Worm (Caenorhabditis elegans) whole organism, L4 larva: ENCODE data around the gene Y62F5A.12.

ENCODE experiments used
- D1046.2 ChIP-seq: fragments of 200-800 bp; sonication (Bioruptor generic); IDR thresholded peaks from 2 replicates; pipeline ENCODE4 v1.3.6; 2022; ENCODE audit warnings: missing genetic modification characterization, missing compliant biosample characterization
- F37D6.2 ChIP-seq: sonication (generic microtip); optimal IDR thresholded peaks from 2 replicates; lab custom pipeline; 2016; ENCODE audit warnings: mild to moderate bottlenecking, missing genetic modification characterization, missing compliant biosample characterization
- T26A8.4 ChIP-seq: fragments of 200-800 bp; sonication (Bioruptor generic); IDR thresholded peaks from 2 replicates; pipeline ENCODE4 v1.3.6; 2022; ENCODE audit warnings: missing genetic modification characterization, missing compliant biosample characterization
- ZK546.5 ChIP-seq, 2 experiments: sonication (generic microtip); optimal IDR thresholded peaks; 2 replicates each; lab custom pipeline; 2017; ENCODE audit warnings: missing biosample characterization in 2 of 2, missing genetic modification characterization in 2 of 2
- aha-1 ChIP-seq: fragments of 150-350 bp; peaks from one replicate; lab custom pipeline; 2014; ENCODE audit warnings: missing biosample characterization, missing genetic modification characterization
- ama-1 ChIP-seq: fragments of 150-350 bp; optimal IDR thresholded peaks from 2 replicates; lab custom pipeline; 2014; ENCODE audit warnings: inconsistent platforms, mixed read lengths
- arid-1 ChIP-seq: fragments of 200-800 bp; sonication (Bioruptor generic); conservative IDR thresholded peaks from 2 replicates; pipeline ENCODE4 v1.3.6; 2022; ENCODE audit warnings: missing genetic modification reagents, missing genetic modification characterization, missing compliant biosample characterization
- ceh-20 ChIP-seq: fragments of 200-800 bp; sonication (Bioruptor generic); IDR thresholded peaks from 2 replicates; pipeline ENCODE4 v1.3.6; 2022; ENCODE audit warnings: missing genetic modification reagents, missing genetic modification characterization, missing compliant biosample characterization
- ceh-28 ChIP-seq: fragments of 150-350 bp; optimal IDR thresholded peaks from 2 replicates; lab custom pipeline; 2014; ENCODE audit warnings: missing biosample characterization, missing genetic modification reagents, missing genetic modification characterization
- ceh-44 ChIP-seq: fragments of 200-800 bp; sonication (Bioruptor generic); IDR thresholded peaks from 2 replicates; pipeline ENCODE4 v1.3.6; 2022; ENCODE audit warnings: missing genetic modification reagents, missing genetic modification characterization, missing compliant biosample characterization
- daf-16 ChIP-seq, 3 experiments: sonication (generic microtip); optimal IDR thresholded peaks; 2 replicates each; lab custom pipeline; 2016 to 2017; ENCODE audit warnings: missing genetic modification characterization in 3 of 3, missing genetic modification reagents in 3 of 3, mild to moderate bottlenecking in 2 of 3, missing compliant biosample characterization in 2 of 3, missing biosample characterization in 1 of 3, moderate library complexity in 1 of 3
- dmd-9 ChIP-seq: fragments of 200-800 bp; sonication (Bioruptor generic); IDR thresholded peaks from 2 replicates; pipeline ENCODE4 v1.3.6; 2022; ENCODE audit warnings: missing genetic modification reagents, missing genetic modification characterization, missing compliant biosample characterization
- dpl-1 ChIP-seq: fragments of 150-350 bp; optimal IDR thresholded peaks from 2 replicates; lab custom pipeline; 2014; ENCODE audit warnings: missing biosample characterization, missing genetic modification reagents, missing genetic modification characterization
- duxl-1 ChIP-seq: sonication (generic microtip); optimal IDR thresholded peaks from 2 replicates; lab custom pipeline; 2016; ENCODE audit warnings: mild to moderate bottlenecking, missing genetic modification characterization, moderate library complexity, missing compliant biosample characterization; ENCODE audit not compliant: poor library complexity
- hlh-30 ChIP-seq: sonication (generic microtip); optimal IDR thresholded peaks from 2 replicates; lab custom pipeline; 2017; ENCODE audit warnings: antibody characterized with exemption, mild to moderate bottlenecking, missing genetic modification characterization, missing compliant biosample characterization; ENCODE audit not compliant: insufficient read depth
- jun-1 ChIP-seq: fragments of 150-350 bp; optimal IDR thresholded peaks from 2 replicates; lab custom pipeline; 2014; ENCODE audit warnings: missing biosample characterization, missing genetic modification reagents, missing genetic modification characterization
- lim-7 ChIP-seq: fragments of 200-800 bp; sonication (Bioruptor generic); IDR thresholded peaks from 2 replicates; pipeline ENCODE4 v1.3.6; 2022; ENCODE audit warnings: missing genetic modification characterization, missing compliant biosample characterization
- lin-13 ChIP-seq: fragments of 150-350 bp; optimal IDR thresholded peaks from 2 replicates; lab custom pipeline; 2014; ENCODE audit warnings: missing biosample characterization, missing genetic modification reagents, missing genetic modification characterization
- lin-38 ChIP-seq: fragments of 200-800 bp; sonication (Bioruptor generic); IDR thresholded peaks from 2 replicates; pipeline ENCODE4 v1.3.6; 2022; ENCODE audit warnings: missing genetic modification reagents, missing genetic modification characterization, missing compliant biosample characterization
- lin-39 ChIP-seq: fragments of 150-350 bp; optimal IDR thresholded peaks from 2 replicates; lab custom pipeline; 2014; ENCODE audit warnings: missing biosample characterization, missing genetic modification reagents, missing genetic modification characterization
- lsy-2 ChIP-seq, 2 experiments: fragments of 150-350 bp in 1 of 2; sonication (generic microtip) in 1 of 2; optimal IDR thresholded peaks; 2 replicates each; lab custom pipeline; 2014 to 2017; ENCODE audit warnings: missing biosample characterization in 2 of 2, missing genetic modification characterization in 2 of 2
- mep-1 ChIP-seq: fragments of 150-350 bp; sonication (generic microtip); optimal IDR thresholded peaks from 3 replicates; lab custom pipeline; 2014; ENCODE audit warnings: missing biosample characterization, missing genetic modification characterization
- mes-2 ChIP-seq: sonication (generic microtip); optimal IDR thresholded peaks from 2 replicates; lab custom pipeline; 2016; ENCODE audit warnings: missing genotype, mild to moderate bottlenecking, missing genetic modification characterization, missing compliant biosample characterization; ENCODE audit not compliant: poor library complexity, severe bottlenecking
- nhr-102 ChIP-seq: sonication (generic microtip); optimal IDR thresholded peaks from 2 replicates; lab custom pipeline; 2016; ENCODE audit warnings: mild to moderate bottlenecking, missing genetic modification characterization, moderate library complexity, missing compliant biosample characterization
- nhr-28 ChIP-seq: fragments of 150-350 bp; optimal IDR thresholded peaks from 2 replicates; lab custom pipeline; 2014; ENCODE audit warnings: missing biosample characterization, missing genetic modification characterization
- nhr-41 ChIP-seq: fragments of 200-800 bp; sonication (Bioruptor generic); IDR thresholded peaks from 2 replicates; pipeline ENCODE4 v1.3.6; 2022; ENCODE audit warnings: missing genetic modification reagents, missing genetic modification characterization, missing compliant biosample characterization
- nhr-48 ChIP-seq: sonication (generic microtip); optimal IDR thresholded peaks from 2 replicates; lab custom pipeline; 2016; ENCODE audit warnings: mild to moderate bottlenecking, missing genetic modification characterization, missing compliant biosample characterization
- nhr-6 ChIP-seq: fragments of 150-350 bp; optimal IDR thresholded peaks from 2 replicates; lab custom pipeline; 2014; ENCODE audit warnings: missing biosample characterization, missing genetic modification characterization
- nhr-77 ChIP-seq: fragments of 150-350 bp; optimal IDR thresholded peaks from 2 replicates; lab custom pipeline; 2014; ENCODE audit warnings: missing biosample characterization, missing genetic modification characterization
- set-16 ChIP-seq: fragments of 200-800 bp; sonication (Bioruptor generic); IDR thresholded peaks from 2 replicates; pipeline ENCODE4 v1.3.6; 2022; ENCODE audit warnings: missing genetic modification reagents, missing genetic modification characterization, missing compliant biosample characterization
- snpc-1.2 ChIP-seq: fragments of 200-800 bp; sonication (Bioruptor generic); IDR thresholded peaks from 2 replicates; pipeline ENCODE4 v1.3.6; 2022; ENCODE audit warnings: missing genetic modification reagents, missing genetic modification characterization, missing compliant biosample characterization
- spr-3 ChIP-seq: fragments of 200-800 bp; sonication (Bioruptor generic); optimal IDR thresholded peaks from 2 replicates; lab custom pipeline; 2018; ENCODE audit warnings: mild to moderate bottlenecking, missing genetic modification characterization, missing compliant biosample characterization
- vab-7 ChIP-seq: fragments of 200-800 bp; sonication (Bioruptor generic); IDR thresholded peaks from 2 replicates; pipeline ENCODE4 v1.3.6; 2022; ENCODE audit warnings: missing genetic modification reagents, missing genetic modification characterization, missing compliant biosample characterization
- zfp-2 ChIP-seq: sonication (generic microtip); optimal IDR thresholded peaks from 2 replicates; lab custom pipeline; 2016; ENCODE audit warnings: mild to moderate bottlenecking, missing genetic modification characterization, missing compliant biosample characterization
- ztf-11 ChIP-seq: fragments of 150-350 bp; optimal IDR thresholded peaks from 2 replicates; lab custom pipeline; 2014; ENCODE audit warnings: missing biosample characterization, missing genetic modification characterization

The Y62F5A.12 gene

DNA sequence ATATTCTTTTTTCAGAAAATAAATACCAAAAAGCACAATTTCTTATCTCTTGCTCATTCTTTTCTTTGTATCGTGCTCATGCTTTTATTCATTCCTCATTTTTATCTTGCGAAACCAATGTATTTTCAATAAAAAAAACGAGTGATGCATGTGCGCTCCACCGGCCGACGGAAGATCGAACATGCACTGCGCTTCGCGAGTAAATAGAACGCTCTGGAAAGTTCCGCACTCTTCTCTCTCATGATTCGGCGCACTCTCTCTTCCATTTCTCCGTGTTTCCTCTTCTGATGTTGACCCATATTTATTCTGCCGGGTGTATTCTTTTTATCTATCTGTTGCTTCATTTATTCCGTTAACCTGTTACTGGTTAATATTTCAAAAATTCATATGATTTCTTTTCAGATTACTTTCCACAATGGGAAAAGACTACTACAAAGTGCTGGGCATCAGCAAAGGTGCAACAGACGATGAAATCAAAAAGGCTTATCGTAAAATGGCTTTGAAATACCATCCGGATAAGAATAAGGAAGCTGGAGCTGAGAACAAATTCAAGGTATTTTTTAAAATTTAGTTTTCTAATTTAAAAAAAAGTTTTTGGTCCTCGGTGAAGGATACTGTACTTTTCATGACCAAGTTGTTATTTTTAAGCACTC, 11.1 kb upstream of the Y62F5A.12 start, which contains the start of gene dnj-13 (continued):
- TF ChIP-seq vab-7 (peak; percentile 85), lim-7 (GFP tag; lab: Robert Waterston, UW) (peak; percentile 66), ceh-44 (peak; percentile 92), aha-1 (peak; percentile 88), duxl-1 (tag; lab: Kevin White, UChicago) (peak; percentile 95)
- TF ChIP-seq, all 104 proteins: peak for 78

DNA sequence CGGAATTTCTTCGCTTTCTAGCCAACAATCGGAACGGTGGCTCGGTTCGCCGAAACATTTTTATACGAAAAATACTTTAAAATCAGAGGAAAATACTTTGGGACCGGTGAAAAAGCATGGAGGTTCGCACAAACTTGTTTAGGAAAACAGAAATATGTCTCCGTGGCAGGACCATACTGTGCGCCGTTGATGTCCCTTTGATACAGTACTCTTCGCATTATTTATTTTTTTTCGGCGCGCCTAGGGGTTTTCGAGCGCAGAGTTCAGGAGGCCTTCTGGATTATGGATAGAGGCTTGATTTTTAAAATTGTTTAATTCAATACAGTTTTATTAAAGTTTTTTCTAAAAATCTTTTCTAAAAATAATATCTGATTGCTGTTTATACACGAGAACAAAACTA, 10.4 kb upstream of the Y62F5A.12 start, which contains the start of gene F54D5.9:
TSS of gene F54D5.9 (minus strand) at position 115 of the 400 bp plus-strand sequence.
- TF ChIP-seq dmd-9 (GFP tag; lab: Robert Waterston, UW) (no peak), lin-38 (GFP tag; lab: Robert Waterston, UW) (peak; percentile 14), nhr-48 (tag; lab: Kevin White, UChicago) (no peak)

DNA sequence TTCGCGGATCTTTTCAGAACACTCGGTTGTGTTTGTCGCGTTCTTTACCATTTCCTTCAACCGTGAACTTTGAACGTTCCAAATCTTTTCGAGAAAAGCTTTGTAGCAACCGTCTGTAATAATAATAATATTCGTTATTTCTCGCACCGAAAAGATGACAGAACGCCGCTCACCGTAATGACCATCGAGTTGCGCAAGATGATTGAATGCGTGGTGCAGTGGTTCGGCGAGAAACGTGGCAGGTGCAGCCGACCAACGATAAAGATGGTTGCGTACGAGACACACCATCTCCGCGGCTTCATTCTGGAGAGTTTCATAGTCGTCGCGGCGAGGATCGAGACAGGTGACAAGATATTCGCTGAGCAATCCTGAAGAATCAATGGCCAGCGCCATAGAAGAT, 8.7 kb upstream of the Y62F5A.12 start:
- no peak for TF ChIP-seq snpc-1.2
- TF ChIP-seq nhr-77 (tag; lab: Kevin White, UChicago): no peak
- TF ChIP-seq zfp-2 (tag; lab: Kevin White, UChicago): no peak
- TF ChIP-seq lin-39 (tag; lab: Kevin White, UChicago): no peak
- TF ChIP-seq nhr-102 (tag; lab: Kevin White, UChicago): no peak
- no peak for TF ChIP-seq nhr-41 (GFP tag; lab: Robert Waterston, UW)
- TF ChIP-seq T26A8.4: no peak
- no peak for TF ChIP-seq D1046.2 (GFP tag; lab: Robert Waterston, UW)
- no peak for TF ChIP-seq mep-1 (tag; lab: Kevin White, UChicago)
- TF ChIP-seq vab-7: no peak

DNA sequence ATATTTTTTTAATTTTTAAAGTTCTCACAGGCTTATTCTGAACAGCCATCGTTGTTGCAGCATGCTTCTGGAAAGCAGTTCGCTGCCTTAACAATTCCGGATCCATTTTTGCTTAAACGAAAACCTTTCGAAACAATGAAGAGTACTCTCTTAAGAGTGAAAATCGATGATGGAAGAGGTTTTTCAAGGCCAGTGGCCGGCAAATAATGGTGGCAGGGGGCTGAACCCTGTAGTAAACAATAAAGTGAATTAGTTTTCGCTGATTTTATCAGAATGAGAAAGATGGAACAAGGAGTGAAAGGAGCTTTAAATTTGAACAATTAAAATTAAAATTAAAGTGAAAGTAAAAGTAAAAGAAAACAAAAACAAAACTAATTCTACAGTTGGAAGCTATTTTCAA, 8.1 kb upstream of the Y62F5A.12 start, which contains the start of gene gtf-2E2:
TSS of gene gtf-2E2 (minus strand) at position 111 of the 400 bp plus-strand sequence.
- no peak for TF ChIP-seq set-16 (GFP tag; lab: Robert Waterston, UW)
- TF ChIP-seq vab-7: no peak
- TF ChIP-seq lsy-2 (tag; optimal IDR thresholded peaks at IDR 0.05; lab: Kevin White, UChicago): peak in 1 of 2 experiments; percentile 61
- peak; percentile 82 for TF ChIP-seq mes-2 (tag; lab: Kevin White, UChicago)
- TF ChIP-seq nhr-28: peak; percentile 11
- TF ChIP-seq ceh-28: peak; percentile 47
- no peak for TF ChIP-seq jun-1 (tag; lab: Kevin White, UChicago)
- no peak for TF ChIP-seq daf-16 (GFP tag; optimal IDR thresholded peaks at IDR 0.05; lab: Kevin White, UChicago)
- TF ChIP-seq daf-16 (tag; optimal IDR thresholded peaks at IDR 0.05; lab: Kevin White, UChicago): peak; percentile 68
- peak; percentile 3 for TF ChIP-seq nhr-6 (tag; lab: Kevin White, UChicago)
- no peak for TF ChIP-seq aha-1
- peak; percentile 42; the same call in 1 of the 2 replicates for TF ChIP-seq arid-1
- TF ChIP-seq ceh-20 (GFP tag; lab: Robert Waterston, UW): no peak
- TF ChIP-seq spr-3: no peak
- TF ChIP-seq F37D6.2 (tag; lab: Kevin White, UChicago): no peak
- peak; percentile 18; the same call in 1 of the 2 replicates for TF ChIP-seq lin-38 (GFP tag; lab: Robert Waterston, UW)
- no peak for TF ChIP-seq ZK546.5 (tag; optimal IDR thresholded peaks at IDR 0.05; lab: Kevin White, UChicago)
- TF ChIP-seq nhr-41 (GFP tag; lab: Robert Waterston, UW): no peak
- peak; percentile 51 for TF ChIP-seq lin-13 (GFP tag; lab: Kevin White, UChicago)
- TF ChIP-seq hlh-30: peak; percentile 6
- TF ChIP-seq dpl-1 (GFP tag; lab: Kevin White, UChicago): peak; percentile 34
- peak; percentile 32 for TF ChIP-seq ama-1
- no peak for TF ChIP-seq ztf-11 (tag; lab: Kevin White, UChicago)
- peak; percentile 20 for TF ChIP-seq mep-1 (tag; lab: Kevin White, UChicago)
